Worm (Caenorhabditis elegans): ENCODE results near the gene F32D1.7.

The F32D1.7 gene

DNA sequence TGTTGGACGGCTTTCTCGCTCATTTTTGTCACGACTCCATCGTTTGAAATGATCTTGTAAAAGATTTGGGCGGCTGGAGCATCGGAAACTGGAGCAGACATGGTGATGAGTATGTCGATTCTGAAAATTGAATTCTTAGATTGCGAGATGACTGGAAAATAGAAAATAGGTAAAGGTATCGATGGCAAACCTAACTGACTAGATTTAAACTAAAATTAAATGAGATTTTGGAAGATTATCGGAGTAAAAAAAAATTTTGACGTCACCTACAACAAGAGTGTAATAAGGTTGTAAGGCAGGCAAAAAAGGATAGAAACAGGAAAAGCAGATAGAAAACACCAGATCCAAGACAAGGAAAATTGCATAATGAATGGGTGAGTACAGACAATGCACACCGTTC is 45.5 kb upstream of the F32D1.7 start, which contains the start of gene skr-14:
Gene skr-14, minus strand, starts transcription at position 101 of the 400 bp plus-strand sequence.
- TF ChIP-seq unc-39 (tag; optimal IDR thresholded peaks at IDR 0.05) (no peak), mab-5 (tag; optimal IDR thresholded peaks at IDR 0.05) (no peak), sem-4 (tag; optimal IDR thresholded peaks at IDR 0.05) (no peak), mdl-1 (tag; optimal IDR thresholded peaks at IDR 0.05) (no peak), elt-3 (tag; optimal IDR thresholded peaks at IDR 0.05) (no peak), nhr-21 (tag; optimal IDR thresholded peaks at IDR 0.05) (no peak), ZK546.5 (tag; optimal IDR thresholded peaks at IDR 0.05) (no peak), ceh-82 (tag; optimal IDR thresholded peaks at IDR 0.05) (no peak), zag-1 (tag; optimal IDR thresholded peaks at IDR 0.05) (no peak), snpc-4 (tag; optimal IDR thresholded peaks at IDR 0.05) (no peak), nhr-77 (tag; optimal IDR thresholded peaks at IDR 0.05) (no peak), skn-1 (tag; optimal IDR thresholded peaks at IDR 0.05) (no peak), nhr-23 (tag; optimal IDR thresholded peaks at IDR 0.05) (no peak), sma-9 (GFP tag; optimal IDR thresholded peaks at IDR 0.05) (no peak), sma-9 (tag; optimal IDR thresholded peaks at IDR 0.05) (no peak), ama-1 (optimal IDR thresholded peaks at IDR 0.05) (no peak), mbf-1 (tag; optimal IDR thresholded peaks at IDR 0.05) (no peak), fos-1 (tag; optimal IDR thresholded peaks at IDR 0.05) (no peak), unc-55 (GFP tag; optimal IDR thresholded peaks at IDR 0.05) (no peak), unc-62 (GFP tag; optimal IDR thresholded peaks at IDR 0.05) (no peak)

DNA sequence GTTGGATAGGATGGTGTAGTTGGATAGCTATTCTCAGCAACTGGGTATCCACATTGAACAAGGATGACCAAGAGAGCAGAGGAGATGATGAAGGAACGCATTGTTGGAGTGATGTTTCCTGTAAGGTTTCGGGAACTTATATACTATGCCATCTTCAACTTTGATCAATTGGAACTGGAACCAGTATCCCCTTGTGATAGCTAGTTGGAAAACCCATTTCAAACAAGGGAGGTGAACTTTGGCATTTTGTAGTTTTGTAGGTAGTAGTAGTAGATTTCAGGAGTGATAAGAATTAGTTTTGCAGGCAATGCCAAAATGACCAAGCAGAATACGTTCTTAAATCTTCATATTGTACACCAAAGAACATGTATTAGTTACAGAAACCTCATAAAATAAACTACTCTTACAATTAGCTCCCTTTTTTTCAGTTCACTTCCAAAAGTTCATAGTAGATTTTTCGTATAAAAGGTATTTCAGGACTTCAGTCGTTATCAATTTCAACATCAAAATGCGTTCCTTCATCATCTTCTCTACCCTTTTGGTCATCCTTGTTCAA is 43.9 kb upstream of the F32D1.7 start, which contains the start of the genes Y47D7A.7 and Y47D7A.2:
Gene Y47D7A.7, minus strand, starts transcription at position 101 of the 556 bp plus-strand sequence.
Gene Y47D7A.2, plus strand, starts transcription at position 506 of the 556 bp plus-strand sequence.
- no peak for TF ChIP-seq Y55F3AM.14 (GFP tag; optimal IDR thresholded peaks at IDR 0.05)
- TF ChIP-seq alr-1 (tag; optimal IDR thresholded peaks at IDR 0.05) = no peak
- no peak for TF ChIP-seq mbf-1 (tag; optimal IDR thresholded peaks at IDR 0.05)
- no peak for TF ChIP-seq C34F6.9 (tag; optimal IDR thresholded peaks at IDR 0.05)
- TF ChIP-seq F13H6.1 (tag; optimal IDR thresholded peaks at IDR 0.05) = no peak
- no peak for TF ChIP-seq ztf-4 (tag; optimal IDR thresholded peaks at IDR 0.05)
- no peak for TF ChIP-seq unc-55 (GFP tag; optimal IDR thresholded peaks at IDR 0.05)
- no peak for TF ChIP-seq egl-27 (tag; optimal IDR thresholded peaks at IDR 0.05)
- no peak for TF ChIP-seq mdl-1 (tag; optimal IDR thresholded peaks at IDR 0.05)
- TF ChIP-seq nhr-10 (tag; optimal IDR thresholded peaks at IDR 0.05) = no peak
- TF ChIP-seq ZK546.5 (tag; optimal IDR thresholded peaks at IDR 0.05) = no peak
- TF ChIP-seq blmp-1 (tag; optimal IDR thresholded peaks at IDR 0.05; ENCODE audit: insufficient read depth) = no peak
- no peak for TF ChIP-seq mab-5 (tag; optimal IDR thresholded peaks at IDR 0.05)
- TF ChIP-seq peb-1 (tag; optimal IDR thresholded peaks at IDR 0.05) = no peak
- no peak for TF ChIP-seq fos-1 (tag; optimal IDR thresholded peaks at IDR 0.05)
- TF ChIP-seq ceh-82 (tag; optimal IDR thresholded peaks at IDR 0.05) = no peak

DNA sequence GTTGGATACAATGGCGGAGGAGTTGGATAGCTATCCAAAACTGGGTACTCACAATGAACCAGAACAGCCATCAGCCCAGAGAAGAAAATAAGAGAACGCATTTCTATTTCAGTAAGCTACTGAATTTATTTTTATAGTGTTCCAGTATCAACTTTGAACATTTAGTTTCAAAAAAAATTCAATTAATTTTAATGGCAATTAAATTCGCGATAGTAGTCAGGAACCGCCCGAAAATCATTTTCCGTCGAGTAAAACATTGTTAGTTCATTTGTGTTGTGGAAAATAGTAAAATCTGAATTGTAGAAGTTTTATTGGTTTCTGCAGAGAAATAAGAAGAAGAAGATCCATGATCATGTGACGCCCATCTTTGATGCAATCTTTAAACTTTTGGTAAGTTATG is 42.1 kb upstream of the F32D1.7 start, which contains the start of gene Y47D7A.6:
Gene Y47D7A.6, minus strand, starts transcription at position 101 of the 400 bp plus-strand sequence.
- TF ChIP-seq peb-1 (tag; optimal IDR thresholded peaks at IDR 0.05) = no peak
- TF ChIP-seq nhr-129 (tag; optimal IDR thresholded peaks at IDR 0.05) = no peak
- no peak for TF ChIP-seq fos-1 (tag; optimal IDR thresholded peaks at IDR 0.05)
- no peak for TF ChIP-seq unc-55 (GFP tag; optimal IDR thresholded peaks at IDR 0.05)
- no peak for TF ChIP-seq elt-1 (tag; optimal IDR thresholded peaks at IDR 0.05)
- no peak for TF ChIP-seq unc-39 (tag; optimal IDR thresholded peaks at IDR 0.05)
- no peak for TF ChIP-seq R02D3.7 (tag; optimal IDR thresholded peaks at IDR 0.05)
- no peak for TF ChIP-seq sem-4 (tag; optimal IDR thresholded peaks at IDR 0.05)
- TF ChIP-seq ceh-16 (tag; optimal IDR thresholded peaks at IDR 0.05) = no peak
- TF ChIP-seq mab-5 (tag; optimal IDR thresholded peaks at IDR 0.05) = no peak
- no peak for TF ChIP-seq unc-62 (GFP tag; optimal IDR thresholded peaks at IDR 0.05)
- no peak for TF ChIP-seq mbf-1 (tag; optimal IDR thresholded peaks at IDR 0.05)
- no peak for TF ChIP-seq nhr-11 (tag; optimal IDR thresholded peaks at IDR 0.05)
- TF ChIP-seq crh-2 (tag; optimal IDR thresholded peaks at IDR 0.05) = no peak
- TF ChIP-seq nhr-25 (tag; optimal IDR thresholded peaks at IDR 0.05) = no peak
- TF ChIP-seq sma-9 (GFP tag; optimal IDR thresholded peaks at IDR 0.05) = no peak
- no peak for TF ChIP-seq sma-9 (tag; optimal IDR thresholded peaks at IDR 0.05)

DNA sequence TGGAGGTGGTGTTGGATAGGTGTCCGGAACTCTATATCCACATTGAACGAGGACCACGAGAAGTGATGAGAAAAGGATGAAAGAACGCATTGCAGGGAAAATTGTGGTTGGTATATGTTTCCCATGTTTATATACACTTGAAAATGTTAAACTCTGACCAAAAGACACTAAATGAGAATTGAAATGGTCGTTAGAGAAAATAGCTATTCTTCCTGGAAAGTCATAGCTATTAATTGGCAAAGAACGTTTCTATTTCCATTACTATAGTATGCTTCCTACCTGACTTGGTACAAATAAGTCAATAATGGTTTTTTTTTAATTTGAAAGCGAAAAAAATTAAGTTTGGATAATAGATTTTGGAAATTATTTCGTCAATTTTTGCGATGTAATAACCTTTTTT is 40.7 kb upstream of the F32D1.7 start, which contains the start of gene Y47D7A.18:
Gene Y47D7A.18, minus strand, starts transcription at position 101 of the 400 bp plus-strand sequence.
- TF ChIP-seq unc-39 (tag; optimal IDR thresholded peaks at IDR 0.05) = no peak
- no peak for TF ChIP-seq aly-2 (tag; optimal IDR thresholded peaks at IDR 0.05)
- TF ChIP-seq ama-1 (optimal IDR thresholded peaks at IDR 0.05) = no peak
- no peak for TF ChIP-seq crh-2 (tag; optimal IDR thresholded peaks at IDR 0.05)
- TF ChIP-seq nhr-12 (tag; optimal IDR thresholded peaks at IDR 0.05) = no peak
- no peak for TF ChIP-seq zag-1 (tag; optimal IDR thresholded peaks at IDR 0.05)
- no peak for TF ChIP-seq sma-9 (GFP tag; optimal IDR thresholded peaks at IDR 0.05)
- TF ChIP-seq sma-9 (tag; optimal IDR thresholded peaks at IDR 0.05) = no peak
- TF ChIP-seq nhr-77 (tag; optimal IDR thresholded peaks at IDR 0.05) = no peak
- no peak for TF ChIP-seq nhr-25 (tag; optimal IDR thresholded peaks at IDR 0.05)
- TF ChIP-seq nhr-11 (tag; optimal IDR thresholded peaks at IDR 0.05) = no peak
